Worm (Caenorhabditis elegans): ENCODE data around the gene C18D11.9.

ce11 chrIII:11829585-11830195 is 20.8 kb downstream of the C18D11.9 start:
- TF ChIP-seq lsy-2 (tag; optimal IDR thresholded peaks at IDR 0.05), result no peak
- no peak for TF ChIP-seq unc-62 (GFP tag; optimal IDR thresholded peaks at IDR 0.05)
- no peak for TF ChIP-seq ces-1 (GFP tag; optimal IDR thresholded peaks at IDR 0.05)
- no peak for TF ChIP-seq nhr-28 (tag; optimal IDR thresholded peaks at IDR 0.05)
- no peak for TF ChIP-seq snpc-4 (tag; optimal IDR thresholded peaks at IDR 0.05)
- TF ChIP-seq ceh-83 (GFP tag; optimal IDR thresholded peaks at IDR 0.05), result no peak
- TF ChIP-seq pha-4 (tag; optimal IDR thresholded peaks at IDR 0.05), result no peak

Measured in whole organism, mixed stage, embryonic.